Fruit fly (Drosophila melanogaster) whole organism, embryonic: ENCODE data around the gene CG3546.

Source experiments
- Atf6 ChIP-seq: fragments of 200-800 bp; sonication (Bioruptor generic); IDR thresholded peaks from 2 replicates; pipeline ENCODE4 v1.3.6; 2022; ENCODE audit warnings: missing biosample characterization, missing genetic modification characterization
- B-H2 ChIP-seq: fragments of 200-800 bp; sonication (Bioruptor generic); optimal IDR thresholded peaks from 2 replicates; lab custom pipeline; 2018; ENCODE audit warnings: missing biosample characterization, mild to moderate bottlenecking, missing genetic modification characterization
- CG10462 ChIP-seq: fragments of 200-800 bp; sonication (Bioruptor generic); optimal IDR thresholded peaks from 2 replicates; lab custom pipeline; 2016; ENCODE audit warnings: missing biosample characterization, missing genetic modification characterization
- CG10543 ChIP-seq: fragments of 200-800 bp; sonication (Bioruptor generic); optimal IDR thresholded peaks from 3 replicates; lab custom pipeline; 2017; ENCODE audit warnings: missing biosample characterization, mild to moderate bottlenecking, missing genetic modification characterization, moderate library complexity
- CG10979 ChIP-seq: fragments of 200-800 bp; sonication (Bioruptor generic); optimal IDR thresholded peaks from 2 replicates; lab custom pipeline; 2018; ENCODE audit warnings: missing biosample characterization, mild to moderate bottlenecking, missing genetic modification characterization, moderate library complexity
- CG15073 ChIP-seq: fragments of 200-800 bp; sonication (Bioruptor generic); optimal IDR thresholded peaks from 2 replicates; lab custom pipeline; 2016; ENCODE audit warnings: missing biosample characterization, missing genetic modification characterization
- CG16813 ChIP-seq: fragments of 200-800 bp; sonication (Bioruptor generic); IDR thresholded peaks from 3 replicates; pipeline ENCODE4 v1.3.6; 2022; ENCODE audit warnings: missing biosample characterization, missing genetic modification characterization; ENCODE audit not compliant: partially characterized antibody
- CG17568 ChIP-seq: fragments of 200-800 bp; sonication (Bioruptor generic); optimal IDR thresholded peaks from 2 replicates; lab custom pipeline; 2018; ENCODE audit warnings: missing biosample characterization, mild to moderate bottlenecking, missing genetic modification characterization, moderate library complexity
- CG4424 ChIP-seq: fragments of 200-800 bp; sonication (Bioruptor generic); optimal IDR thresholded peaks from 3 replicates; lab custom pipeline; 2016; ENCODE audit warnings: missing biosample characterization, missing genetic modification characterization
- CG4820 ChIP-seq: fragments of 200-800 bp; sonication (Bioruptor generic); optimal IDR thresholded peaks from 3 replicates; lab custom pipeline; 2016; ENCODE audit warnings: missing biosample characterization, missing genetic modification characterization
- CG6683 ChIP-seq: fragments of 200-800 bp; sonication (Bioruptor generic); optimal IDR thresholded peaks from 2 replicates; lab custom pipeline; 2017; ENCODE audit warnings: missing biosample characterization, mild to moderate bottlenecking, missing genetic modification characterization, missing genetic modification reagents
- CG7556 ChIP-seq: fragments of 200-800 bp; sonication (Bioruptor generic); optimal IDR thresholded peaks from 2 replicates; lab custom pipeline; 2017; ENCODE audit warnings: missing biosample characterization, mild to moderate bottlenecking, missing genetic modification characterization
- CG7745 ChIP-seq: fragments of 200-800 bp; sonication (Bioruptor generic); optimal IDR thresholded peaks from 2 replicates; lab custom pipeline; 2018; ENCODE audit warnings: missing biosample characterization, mild to moderate bottlenecking, missing genetic modification characterization, moderate library complexity
- CG7839 ChIP-seq: fragments of 200-800 bp; sonication (Bioruptor generic); optimal IDR thresholded peaks from 3 replicates; lab custom pipeline; 2018; ENCODE audit warnings: missing biosample characterization, mild to moderate bottlenecking, missing genetic modification characterization, moderate library complexity
- CG7987 ChIP-seq: fragments of 200-800 bp; sonication (Bioruptor generic); optimal IDR thresholded peaks from 2 replicates; lab custom pipeline; 2018; ENCODE audit warnings: missing biosample characterization, mild to moderate bottlenecking, missing genetic modification characterization, moderate library complexity
- CG9215 ChIP-seq: fragments of 200-800 bp; sonication (Bioruptor generic); IDR thresholded peaks from 2 replicates; pipeline ENCODE4 v1.3.6; 2022; ENCODE audit warnings: missing biosample characterization, missing genetic modification characterization
- CG9817 ChIP-seq: fragments of 200-800 bp; sonication (Bioruptor generic); optimal IDR thresholded peaks from 2 replicates; lab custom pipeline; 2018; ENCODE audit warnings: missing biosample characterization, mild to moderate bottlenecking, missing genetic modification characterization, moderate library complexity
- CTCF ChIP-seq: fragments of 200-800 bp; sonication (Bioruptor generic); optimal IDR thresholded peaks from 2 replicates; lab custom pipeline; 2017; ENCODE audit warnings: missing biosample characterization, mild to moderate bottlenecking, missing genetic modification characterization, moderate library complexity
- CoRest ChIP-seq: fragments of 200-800 bp; sonication (Bioruptor generic); optimal IDR thresholded peaks from 3 replicates; lab custom pipeline; 2018; ENCODE audit warnings: missing biosample characterization, mild to moderate bottlenecking, missing genetic modification characterization, moderate library complexity
- E2f1 ChIP-seq: fragments of 200-800 bp; sonication (Bioruptor generic); IDR thresholded peaks from 2 replicates; pipeline ENCODE4 v1.3.6; 2022; ENCODE audit warnings: missing biosample characterization, missing genetic modification characterization
- Fer1 ChIP-seq: fragments of 200-800 bp; sonication (Bioruptor generic); optimal IDR thresholded peaks from 2 replicates; lab custom pipeline; 2017; ENCODE audit warnings: missing biosample characterization, mild to moderate bottlenecking, missing genetic modification characterization
- HLH54F ChIP-seq: fragments of 200-800 bp; sonication (Bioruptor generic); optimal IDR thresholded peaks from 3 replicates; lab custom pipeline; 2016; ENCODE audit warnings: missing biosample characterization, missing genetic modification characterization
- Hr3 ChIP-seq: fragments of 200-800 bp; sonication (Bioruptor generic); optimal IDR thresholded peaks from 3 replicates; lab custom pipeline; 2016; ENCODE audit warnings: missing biosample characterization, missing genetic modification characterization
- Hr39 ChIP-seq: fragments of >200 bp; optimal IDR thresholded peaks from 2 replicates; lab custom pipeline; 2017
- MESR4 ChIP-seq: fragments of 200-800 bp; sonication (Bioruptor generic); optimal IDR thresholded peaks from 2 replicates; lab custom pipeline; 2018; ENCODE audit warnings: missing biosample characterization, mild to moderate bottlenecking, missing genetic modification characterization, moderate library complexity
- Med ChIP-seq: fragments of 200-800 bp; sonication (Bioruptor generic); peaks from one replicate; lab custom pipeline; 2016; ENCODE audit warnings: missing biosample characterization, missing genetic modification characterization, mild to moderate bottlenecking, inconsistent platforms, moderate library complexity
- NK7.1 ChIP-seq: fragments of 200-800 bp; sonication (Bioruptor generic); optimal IDR thresholded peaks from 3 replicates; lab custom pipeline; 2016; ENCODE audit warnings: missing biosample characterization, missing genetic modification characterization
- Ptx1 ChIP-seq: fragments of 200-800 bp; sonication (Bioruptor generic); IDR thresholded peaks from 2 replicates; pipeline ENCODE4 v1.3.6; 2022; ENCODE audit warnings: missing biosample characterization, missing genetic modification characterization
- Rfx ChIP-seq: fragments of 200-800 bp; sonication (Bioruptor generic); IDR thresholded peaks from 2 replicates; pipeline ENCODE4 v1.3.6; 2022; ENCODE audit warnings: missing biosample characterization, missing genetic modification characterization
- Side ChIP-seq: fragments of 200-800 bp; sonication (Bioruptor generic); optimal IDR thresholded peaks from 2 replicates; lab custom pipeline; 2016; ENCODE audit warnings: missing biosample characterization, missing genetic modification characterization
- Six4 ChIP-seq: fragments of 200-800 bp; sonication (Bioruptor generic); optimal IDR thresholded peaks from 2 replicates; lab custom pipeline; 2016; ENCODE audit warnings: missing biosample characterization, missing genetic modification characterization
- Stat92E ChIP-seq, 3 experiments: fragments of >200 bp in 2 of 3; fragments of 200-800 bp in 1 of 3; sonication (Bioruptor generic) in 1 of 3; optimal IDR thresholded peaks; 2 replicates each; lab custom pipeline; 2017 to 2019; ENCODE audit warnings: missing biosample characterization in 3 of 3, missing genetic modification characterization in 3 of 3, mild to moderate bottlenecking in 1 of 3, moderate library complexity in 1 of 3
- chm ChIP-seq: fragments of 200-800 bp; sonication (Bioruptor generic); IDR thresholded peaks from 2 replicates; pipeline ENCODE4 v1.3.6; 2022; ENCODE audit warnings: missing biosample characterization, missing genetic modification characterization
- crol ChIP-seq: fragments of 200-800 bp; sonication (Bioruptor generic); IDR thresholded peaks from 2 replicates; pipeline ENCODE4 v1.3.6; 2022; ENCODE audit warnings: missing biosample characterization, missing genetic modification characterization
- dan ChIP-seq: fragments of 200-800 bp; sonication (Bioruptor generic); IDR thresholded peaks from 2 replicates; pipeline ENCODE4 v1.3.6; 2022; ENCODE audit warnings: missing biosample characterization, missing genetic modification characterization
- ems ChIP-seq: fragments of 200-800 bp; sonication (Bioruptor generic); optimal IDR thresholded peaks from 3 replicates; lab custom pipeline; 2016; ENCODE audit warnings: missing biosample characterization, missing genetic modification characterization
- ewg ChIP-seq: fragments of 200-800 bp; sonication (Bioruptor generic); optimal IDR thresholded peaks from 3 replicates; lab custom pipeline; 2017; ENCODE audit warnings: mild to moderate bottlenecking, missing biosample characterization, missing genetic modification reagents, missing genetic modification characterization
- fd102C ChIP-seq: fragments of 200-800 bp; sonication (Bioruptor generic); optimal IDR thresholded peaks from 2 replicates; lab custom pipeline; 2018; ENCODE audit warnings: missing biosample characterization, mild to moderate bottlenecking, missing genetic modification characterization, moderate library complexity
- gcm2 ChIP-seq: fragments of 200-800 bp; sonication (Bioruptor generic); optimal IDR thresholded peaks from 2 replicates; lab custom pipeline; 2016; ENCODE audit warnings: missing biosample characterization, missing genetic modification characterization
- gem ChIP-seq: fragments of 200-800 bp; sonication (Bioruptor generic); optimal IDR thresholded peaks from 2 replicates; lab custom pipeline; 2019; ENCODE audit warnings: missing biosample characterization, mild to moderate bottlenecking, missing genetic modification characterization, moderate library complexity
- hb ChIP-seq: fragments of 200-800 bp; sonication (Bioruptor generic); IDR thresholded peaks from 3 replicates; pipeline ENCODE4 v1.3.6; 2022; ENCODE audit warnings: missing biosample characterization, missing genetic modification characterization; ENCODE audit not compliant: partially characterized antibody
- hbn ChIP-seq: fragments of 200-800 bp; sonication (Bioruptor generic); IDR thresholded peaks from 2 replicates; pipeline ENCODE4 v1.3.6; 2022; ENCODE audit warnings: missing biosample characterization, missing genetic modification characterization; ENCODE audit not compliant: partially characterized antibody
- nerfin-1 ChIP-seq: fragments of 200-800 bp; sonication (Bioruptor generic); optimal IDR thresholded peaks from 3 replicates; lab custom pipeline; 2019; ENCODE audit warnings: missing biosample characterization, mild to moderate bottlenecking, missing genetic modification characterization, moderate library complexity
- nerfin-2 ChIP-seq: fragments of 200-800 bp; sonication (Bioruptor generic); IDR thresholded peaks from 2 replicates; pipeline ENCODE4 v1.3.6; 2022; ENCODE audit warnings: missing biosample characterization, missing genetic modification characterization; ENCODE audit not compliant: partially characterized antibody
- pfk ChIP-seq: fragments of 200-800 bp; sonication (Bioruptor generic); optimal IDR thresholded peaks from 2 replicates; lab custom pipeline; 2018; ENCODE audit warnings: missing biosample characterization, mild to moderate bottlenecking, missing genetic modification characterization, moderate library complexity
- pnt ChIP-seq: fragments of 200-800 bp; sonication (Bioruptor generic); optimal IDR thresholded peaks from 3 replicates; lab custom pipeline; 2016; ENCODE audit warnings: missing biosample characterization, missing genetic modification characterization
- pzg ChIP-seq: fragments of 200-800 bp; sonication (Bioruptor generic); optimal IDR thresholded peaks from 3 replicates; lab custom pipeline; 2018; ENCODE audit warnings: missing biosample characterization, mild to moderate bottlenecking, missing genetic modification characterization, moderate library complexity
- schlank ChIP-seq: fragments of 200-800 bp; sonication (Bioruptor generic); optimal IDR thresholded peaks from 2 replicates; lab custom pipeline; 2018; ENCODE audit warnings: missing biosample characterization, mild to moderate bottlenecking, missing genetic modification characterization
- so ChIP-seq: fragments of 200-800 bp; sonication (Bioruptor generic); IDR thresholded peaks from 3 replicates; pipeline ENCODE4 v1.3.6; 2022; ENCODE audit warnings: missing biosample characterization, missing genetic modification characterization
- tgo ChIP-seq: fragments of 200-800 bp; sonication (Bioruptor generic); IDR thresholded peaks from 3 replicates; pipeline ENCODE4 v1.3.6; 2022; ENCODE audit warnings: missing biosample characterization, missing genetic modification characterization
- yki ChIP-seq: fragments of >200 bp; optimal IDR thresholded peaks from 3 replicates; lab custom pipeline; 2018
- zen ChIP-seq: fragments of 200-800 bp; sonication (Bioruptor generic); optimal IDR thresholded peaks from 3 replicates; lab custom pipeline; 2018; ENCODE audit warnings: missing biosample characterization, mild to moderate bottlenecking, missing genetic modification characterization, moderate library complexity

The CG3546 gene

dm6 chrX:4581769-4582168, 23.9 kb downstream of the CG3546 start:
- TF ChIP-seq pnt (GFP tag; lab: Kevin White, UChicago) (peak; percentile 22), ewg (GFP tag; lab: Kevin White, UChicago) (no peak), CG10462 (GFP tag; lab: Kevin White, UChicago) (no peak), pfk (GFP tag; lab: Kevin White, UChicago) (no peak), CG15073 (GFP tag; lab: Kevin White, UChicago) (no peak), CG4424 (GFP tag; lab: Kevin White, UChicago) (peak; percentile 39), crol (GFP tag; lab: Robert Waterston, UW) (no peak), CG4820 (GFP tag; lab: Kevin White, UChicago) (peak; percentile 45), CG9817 (no peak), CG17568 (no peak), zen (no peak), so (GFP tag; lab: Robert Waterston, UW) (no peak), tgo (GFP tag; lab: Robert Waterston, UW) (peak; percentile 28; the same call in 1 of the 3 replicates), CG7556 (peak; percentile 27), CG7745 (tag; lab: Kevin White, UChicago) (no peak), MESR4 (GFP tag; lab: Kevin White, UChicago) (no peak), Fer1 (GFP tag; lab: Kevin White, UChicago) (no peak), Stat92E (GFP tag; optimal IDR thresholded peaks at IDR 0.05; lab: Kevin White, UChicago) (peak in 1 of 3 experiments; percentile 3), Rfx (GFP tag; lab: Robert Waterston, UW) (no peak), CTCF (GFP tag; lab: Kevin White, UChicago) (no peak), Ptx1 (GFP tag; lab: Robert Waterston, UW) (peak; percentile 50; the same call in 1 of the 2 replicates), ems (GFP tag; lab: Kevin White, UChicago) (no peak), dan (no peak), gcm2 (GFP tag; lab: Kevin White, UChicago) (no peak), CG9215 (GFP tag; lab: Robert Waterston, UW) (no peak), gem (tag; lab: Kevin White, UChicago) (peak; percentile 70), Side (GFP tag; lab: Kevin White, UChicago) (no peak), fd102C (GFP tag; lab: Kevin White, UChicago) (no peak), CG16813 (GFP tag; lab: Robert Waterston, UW) (no peak), Atf6 (GFP tag; lab: Robert Waterston, UW) (no peak), yki (no peak), CG7839 (tag; lab: Kevin White, UChicago) (peak; percentile 61), CG7987 (GFP tag; lab: Kevin White, UChicago) (no peak), hb (no peak), CoRest (tag; lab: Kevin White, UChicago) (peak; percentile 43), pzg (GFP tag; lab: Kevin White, UChicago) (no peak), schlank (tag; lab: Kevin White, UChicago) (no peak), nerfin-2 (GFP tag; lab: Robert Waterston, UW) (no peak), hbn (GFP tag; lab: Robert Waterston, UW) (no peak), CG10543 (no peak), NK7.1 (GFP tag; lab: Kevin White, UChicago) (no peak), chm (GFP tag; lab: Robert Waterston, UW) (0 out of 2 replicates have a peak, but pooled peaks have one; percentile 8), B-H2 (GFP tag; lab: Kevin White, UChicago) (no peak), Hr39 (lab: Kevin White, UChicago) (no peak), nerfin-1 (tag; lab: Kevin White, UChicago) (peak; percentile 13), Six4 (GFP tag; lab: Kevin White, UChicago) (no peak), Med (GFP tag; lab: Kevin White, UChicago) (peak; percentile 46), CG10979 (tag; lab: Kevin White, UChicago) (peak; percentile 79), CG6683 (no peak), HLH54F (GFP tag; lab: Kevin White, UChicago) (no peak), Hr3 (GFP tag; lab: Kevin White, UChicago) (peak; percentile 20), E2f1 (peak; percentile 45)
